Worm (Caenorhabditis elegans): ENCODE data around the gene ZK1073.2.

ZK1073.2 gene

DNA sequence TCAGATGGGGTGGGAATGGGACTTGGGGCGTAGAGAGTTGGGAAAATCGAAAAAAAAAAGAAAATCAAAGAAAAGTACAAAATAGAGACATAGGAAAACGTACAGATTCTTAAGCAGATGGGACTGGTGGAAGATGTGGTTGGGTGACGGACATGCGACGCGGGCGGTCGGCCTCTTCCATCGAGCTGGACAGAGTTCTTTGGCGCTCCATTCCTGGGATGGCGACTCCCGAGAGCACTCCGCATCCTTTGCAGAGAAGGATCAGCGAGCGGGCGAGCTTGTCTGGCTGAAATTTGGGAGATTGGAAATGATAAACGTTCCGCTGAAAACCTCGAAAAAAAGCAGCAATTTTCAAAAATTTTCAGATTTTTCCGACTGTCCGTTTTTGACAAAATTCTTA is 20.8 kb downstream of the ZK1073.2 start:
- no peak for TF ChIP-seq ceh-45 (GFP tag; IDR thresholded peaks at IDR 0.05)
- no peak for TF ChIP-seq npax-4 (tag; optimal IDR thresholded peaks at IDR 0.05)
- TF ChIP-seq hlh-6 (tag; optimal IDR thresholded peaks at IDR 0.05) = no peak
- TF ChIP-seq unc-55 (GFP tag; optimal IDR thresholded peaks at IDR 0.05) = no peak

DNA sequence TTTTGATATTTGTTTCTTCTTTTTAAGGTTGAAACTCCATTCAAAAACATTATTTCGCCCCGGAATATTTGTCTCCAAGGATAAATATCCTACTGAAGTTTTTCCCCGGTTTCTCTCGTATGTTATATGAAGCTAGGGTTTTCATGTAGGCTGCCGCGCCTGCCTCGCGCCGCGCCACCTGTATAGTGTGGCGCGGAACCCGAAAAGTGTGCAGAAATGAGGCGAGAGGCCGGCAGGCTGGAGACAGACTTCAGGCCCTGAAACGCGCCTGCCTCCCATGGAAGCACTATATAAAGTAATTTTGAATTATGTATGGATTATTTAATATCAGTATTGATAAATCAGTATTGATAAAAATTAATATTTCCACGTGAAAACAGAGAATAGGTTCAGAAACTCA is 21.3 kb downstream of the ZK1073.2 start:
- TF ChIP-seq hlh-8 (tag; optimal IDR thresholded peaks at IDR 0.05) (no peak), fkh-6 (tag; optimal IDR thresholded peaks at IDR 0.05) (no peak), dmd-4 (tag; optimal IDR thresholded peaks at IDR 0.05; ENCODE audit: borderline replicate concordance) (no peak), ahr-1 (tag; optimal IDR thresholded peaks at IDR 0.05) (no peak), unc-42 (tag; optimal IDR thresholded peaks at IDR 0.05) (no peak), ceh-19 (GFP tag; optimal IDR thresholded peaks at IDR 0.05) (no peak), gmeb-2 (tag; optimal IDR thresholded peaks at IDR 0.05) (no peak), pha-2 (tag; optimal IDR thresholded peaks at IDR 0.05) (no peak), ceh-31 (tag; optimal IDR thresholded peaks at IDR 0.05) (no peak)

DNA sequence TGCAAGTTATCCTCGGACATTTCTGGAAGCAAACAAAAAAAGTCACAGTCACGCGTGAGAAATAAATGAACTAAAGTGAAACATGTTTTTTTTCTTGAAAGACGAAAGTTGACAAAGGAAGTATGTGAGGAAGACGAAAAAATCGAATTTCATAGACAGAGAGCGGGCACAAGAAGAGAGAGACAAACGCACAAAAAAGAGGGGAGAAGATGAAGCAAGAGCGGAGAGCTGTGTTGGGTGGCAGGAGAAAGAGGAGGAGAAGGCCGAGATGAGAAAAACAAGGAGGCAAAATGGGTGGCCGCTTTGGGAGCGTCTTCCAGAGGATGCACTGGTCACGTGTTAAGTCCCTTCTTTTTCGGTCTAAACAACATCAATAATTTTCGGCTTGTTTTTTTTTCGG is 25.3 kb downstream of the ZK1073.2 start, which contains the start of gene ZK1073.1:
TSS of gene ZK1073.1 (minus strand) at position 72 of the 400 bp plus-strand sequence.
- TF ChIP-seq rnt-1 (tag; optimal IDR thresholded peaks at IDR 0.05) = no peak
- no peak for TF ChIP-seq fkh-10 (GFP tag; optimal IDR thresholded peaks at IDR 0.05)
- no peak for TF ChIP-seq mec-3 (tag; optimal IDR thresholded peaks at IDR 0.05; ENCODE audit: borderline replicate concordance)
- peak; percentile 42 for TF ChIP-seq ceh-18 (tag; optimal IDR thresholded peaks at IDR 0.05)
- no peak for TF ChIP-seq unc-86 (tag; optimal IDR thresholded peaks at IDR 0.05)
- no peak for TF ChIP-seq lim-6 (tag; optimal IDR thresholded peaks at IDR 0.05)
- no peak for TF ChIP-seq ceh-6 (GFP tag; optimal IDR thresholded peaks at IDR 0.05)
- no peak for TF ChIP-seq ceh-30 (tag; optimal IDR thresholded peaks at IDR 0.05)
- TF ChIP-seq hlh-30 (tag; optimal IDR thresholded peaks at IDR 0.05; ENCODE audit: insufficient read depth) = peak; percentile 43
- no peak for TF ChIP-seq fkh-6 (tag; optimal IDR thresholded peaks at IDR 0.05)
- TF ChIP-seq ztf-16 (tag; optimal IDR thresholded peaks at IDR 0.05) = no peak
- TF ChIP-seq ahr-1 (tag; optimal IDR thresholded peaks at IDR 0.05) = no peak
- no peak for TF ChIP-seq pax-1 (tag; optimal IDR thresholded peaks at IDR 0.05)
- no peak for TF ChIP-seq F13H6.1 (tag; optimal IDR thresholded peaks at IDR 0.05)
- TF ChIP-seq elt-4 (tag; optimal IDR thresholded peaks at IDR 0.05) = no peak
- TF ChIP-seq fax-1 (tag; optimal IDR thresholded peaks at IDR 0.05) = no peak
- peak; percentile 90 for TF ChIP-seq unc-42 (tag; optimal IDR thresholded peaks at IDR 0.05)
- no peak for TF ChIP-seq ceh-34 (tag; optimal IDR thresholded peaks at IDR 0.05)
- TF ChIP-seq nhr-11 (tag; optimal IDR thresholded peaks at IDR 0.05) = no peak
- no peak for TF ChIP-seq lin-11 (tag; optimal IDR thresholded peaks at IDR 0.05)
- TF ChIP-seq hlh-13 (GFP tag; optimal IDR thresholded peaks at IDR 0.05) = no peak
- TF ChIP-seq ceh-22 (tag; optimal IDR thresholded peaks at IDR 0.05) = no peak
- TF ChIP-seq nhr-232 (tag; optimal IDR thresholded peaks at IDR 0.05) = no peak
- TF ChIP-seq tbx-2 (tag; optimal IDR thresholded peaks at IDR 0.05) = peak; percentile 57
- no peak for TF ChIP-seq sox-2 (GFP tag; IDR thresholded peaks at IDR 0.05)
- TF ChIP-seq elt-2 (tag; optimal IDR thresholded peaks at IDR 0.05) = no peak
- TF ChIP-seq C38D4.7 (GFP tag; optimal IDR thresholded peaks at IDR 0.05) = no peak
- peak; percentile 59 for TF ChIP-seq ceh-31 (tag; optimal IDR thresholded peaks at IDR 0.05)
- TF ChIP-seq ama-1 (optimal IDR thresholded peaks at IDR 0.05) = no peak
- peak; percentile 39 for TF ChIP-seq sdc-2 (tag; optimal IDR thresholded peaks at IDR 0.05)

DNA sequence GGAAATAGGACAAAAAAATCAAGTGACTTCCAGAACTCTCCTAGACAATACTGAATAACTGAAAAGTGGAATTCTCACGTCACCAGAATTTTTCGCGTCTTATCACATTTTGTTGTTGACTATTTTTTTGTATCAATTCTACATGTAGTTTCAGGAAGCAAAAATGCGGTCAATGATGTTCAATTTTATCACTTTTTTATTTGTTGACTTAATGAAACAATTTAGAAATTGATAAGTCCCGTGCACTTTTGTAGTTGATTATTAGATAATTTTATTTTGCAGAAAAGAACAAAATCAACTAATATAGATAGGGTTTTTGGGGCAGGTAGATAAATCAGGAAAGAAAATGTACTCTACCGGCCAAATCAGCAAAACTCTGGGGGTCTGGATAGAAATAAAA is 26.7 kb downstream of the ZK1073.2 start:
- no peak for TF ChIP-seq dmd-4 (tag; optimal IDR thresholded peaks at IDR 0.05; ENCODE audit: borderline replicate concordance)
- no peak for TF ChIP-seq dve-1 (tag; optimal IDR thresholded peaks at IDR 0.05)
- no peak for TF ChIP-seq ceh-18 (tag; optimal IDR thresholded peaks at IDR 0.05)
- TF ChIP-seq pag-3 (tag; optimal IDR thresholded peaks at IDR 0.05; ENCODE audit: borderline replicate concordance) = no peak
- no peak for TF ChIP-seq tbx-7 (tag; optimal IDR thresholded peaks at IDR 0.05)
- TF ChIP-seq ahr-1 (tag; optimal IDR thresholded peaks at IDR 0.05) = no peak
- TF ChIP-seq zip-5 (tag; optimal IDR thresholded peaks at IDR 0.05) = no peak
- TF ChIP-seq pros-1 (tag; optimal IDR thresholded peaks at IDR 0.05) = no peak
